Worm (Caenorhabditis elegans) whole organism, L4 larva: ENCODE data around the gene srh-241.
A peak's percentile ranks its signal among the peaks of the same experiment; 100 is the strongest.

Experiments used
- F26F4.8 ChIP-seq: fragments of 200-800 bp; sonication (Bioruptor generic); conservative IDR thresholded peaks from 2 replicates; pipeline ENCODE4 v1.3.6; 2022; ENCODE audit warnings: missing genetic modification characterization, missing compliant biosample characterization
- F37D6.2 ChIP-seq: sonication (generic microtip); optimal IDR thresholded peaks from 2 replicates; lab custom pipeline; 2016; ENCODE audit warnings: mild to moderate bottlenecking, missing genetic modification characterization, missing compliant biosample characterization
- F44E2.7 ChIP-seq: fragments of 200-800 bp; sonication (Bioruptor generic); IDR thresholded peaks from 2 replicates; pipeline ENCODE4 v2.1.2; 2022; ENCODE audit warnings: missing genetic modification characterization, missing compliant biosample characterization
- F49E8.2 ChIP-seq: sonication (generic microtip); optimal IDR thresholded peaks from 2 replicates; lab custom pipeline; 2016; ENCODE audit warnings: missing compliant biosample characterization, mild to moderate bottlenecking, missing genetic modification characterization, borderline replicate concordance
- R02D3.7 ChIP-seq: fragments of 150-350 bp; sonication (generic microtip); optimal IDR thresholded peaks from 3 replicates; lab custom pipeline; 2014; ENCODE audit warnings: missing biosample characterization, missing genetic modification characterization
- T20F7.1 ChIP-seq: fragments of 200-800 bp; sonication (Bioruptor generic); optimal IDR thresholded peaks from 2 replicates; lab custom pipeline; 2018; ENCODE audit warnings: mild to moderate bottlenecking, missing genetic modification characterization, missing compliant biosample characterization
- T26A8.4 ChIP-seq: fragments of 200-800 bp; sonication (Bioruptor generic); IDR thresholded peaks from 2 replicates; pipeline ENCODE4 v1.3.6; 2022; ENCODE audit warnings: missing genetic modification characterization, missing compliant biosample characterization
- ZK546.5 ChIP-seq, 2 experiments: sonication (generic microtip); optimal IDR thresholded peaks; 2 replicates each; lab custom pipeline; 2017; ENCODE audit warnings: missing biosample characterization in 2 of 2, missing genetic modification characterization in 2 of 2
- aha-1 ChIP-seq: fragments of 150-350 bp; peaks from one replicate; lab custom pipeline; 2014; ENCODE audit warnings: missing biosample characterization, missing genetic modification characterization
- ceh-20 ChIP-seq: fragments of 200-800 bp; sonication (Bioruptor generic); IDR thresholded peaks from 2 replicates; pipeline ENCODE4 v1.3.6; 2022; ENCODE audit warnings: missing genetic modification reagents, missing genetic modification characterization, missing compliant biosample characterization
- ceh-28 ChIP-seq: fragments of 150-350 bp; optimal IDR thresholded peaks from 2 replicates; lab custom pipeline; 2014; ENCODE audit warnings: missing biosample characterization, missing genetic modification reagents, missing genetic modification characterization
- ceh-44 ChIP-seq: fragments of 200-800 bp; sonication (Bioruptor generic); IDR thresholded peaks from 2 replicates; pipeline ENCODE4 v1.3.6; 2022; ENCODE audit warnings: missing genetic modification reagents, missing genetic modification characterization, missing compliant biosample characterization
- ceh-82 ChIP-seq: sonication (generic microtip); optimal IDR thresholded peaks from 2 replicates; lab custom pipeline; 2017; ENCODE audit warnings: missing biosample characterization, missing genetic modification characterization
- ces-1 ChIP-seq: fragments of 150-350 bp; sonication (generic microtip); optimal IDR thresholded peaks from 4 replicates; lab custom pipeline; 2014; ENCODE audit warnings: missing biosample characterization, missing genetic modification reagents, missing genetic modification characterization
- daf-8 ChIP-seq: fragments of 200-800 bp; sonication (Bioruptor generic); IDR thresholded peaks from 2 replicates; pipeline ENCODE4 v1.3.6; 2022; ENCODE audit warnings: missing genetic modification characterization, missing compliant biosample characterization
- dmd-6 ChIP-seq: fragments of 200-800 bp; sonication (Bioruptor generic); IDR thresholded peaks from 2 replicates; pipeline ENCODE4 v1.3.6; 2022; ENCODE audit warnings: missing genetic modification reagents, missing genetic modification characterization, missing compliant biosample characterization
- dpl-1 ChIP-seq: fragments of 150-350 bp; optimal IDR thresholded peaks from 2 replicates; lab custom pipeline; 2014; ENCODE audit warnings: missing biosample characterization, missing genetic modification reagents, missing genetic modification characterization
- dve-1 ChIP-seq: sonication (generic microtip); optimal IDR thresholded peaks from 2 replicates; lab custom pipeline; 2017; ENCODE audit warnings: antibody characterized with exemption, mild to moderate bottlenecking, missing genetic modification characterization, missing compliant biosample characterization; ENCODE audit not compliant: insufficient read depth
- fkh-10 ChIP-seq: fragments of 150-350 bp; optimal IDR thresholded peaks from 2 replicates; lab custom pipeline; 2014; ENCODE audit warnings: missing biosample characterization, missing genetic modification reagents, missing genetic modification characterization
- fos-1 ChIP-seq: fragments of 150-350 bp; optimal IDR thresholded peaks from 2 replicates; lab custom pipeline; 2014; ENCODE audit warnings: missing biosample characterization, missing genetic modification characterization
- jun-1 ChIP-seq: fragments of 150-350 bp; optimal IDR thresholded peaks from 2 replicates; lab custom pipeline; 2014; ENCODE audit warnings: missing biosample characterization, missing genetic modification reagents, missing genetic modification characterization
- lim-7 ChIP-seq: fragments of 200-800 bp; sonication (Bioruptor generic); IDR thresholded peaks from 2 replicates; pipeline ENCODE4 v1.3.6; 2022; ENCODE audit warnings: missing genetic modification characterization, missing compliant biosample characterization
- lsy-2 ChIP-seq, 2 experiments: fragments of 150-350 bp in 1 of 2; sonication (generic microtip) in 1 of 2; optimal IDR thresholded peaks; 2 replicates each; lab custom pipeline; 2014 to 2017; ENCODE audit warnings: missing biosample characterization in 2 of 2, missing genetic modification characterization in 2 of 2
- madf-5 ChIP-seq, 2 experiments: fragments of 200-800 bp; sonication (Bioruptor generic); IDR thresholded peaks; 2 replicates each; pipeline ENCODE4 v1.3.6; 2022; ENCODE audit warnings: missing compliant biosample characterization in 2 of 2, missing genetic modification characterization in 2 of 2
- mep-1 ChIP-seq: fragments of 150-350 bp; sonication (generic microtip); optimal IDR thresholded peaks from 3 replicates; lab custom pipeline; 2014; ENCODE audit warnings: missing biosample characterization, missing genetic modification characterization
- mes-2 ChIP-seq: sonication (generic microtip); optimal IDR thresholded peaks from 2 replicates; lab custom pipeline; 2016; ENCODE audit warnings: missing genotype, mild to moderate bottlenecking, missing genetic modification characterization, missing compliant biosample characterization; ENCODE audit not compliant: poor library complexity, severe bottlenecking
- mxl-2 ChIP-seq: fragments of 200-800 bp; sonication (Bioruptor generic); conservative IDR thresholded peaks from 2 replicates; pipeline ENCODE4 v1.3.6; 2022; ENCODE audit warnings: missing genetic modification reagents, missing genetic modification characterization, missing compliant biosample characterization
- mxl-3 ChIP-seq: fragments of 200-800 bp; sonication (Bioruptor generic); optimal IDR thresholded peaks from 2 replicates; lab custom pipeline; 2018; ENCODE audit warnings: mild to moderate bottlenecking, missing genetic modification characterization, missing compliant biosample characterization
- nhr-10 ChIP-seq: fragments of 150-350 bp; optimal IDR thresholded peaks from 2 replicates; lab custom pipeline; 2014; ENCODE audit warnings: missing biosample characterization, missing genetic modification characterization
- nhr-11 ChIP-seq: fragments of 150-350 bp; optimal IDR thresholded peaks from 2 replicates; lab custom pipeline; 2014; ENCODE audit warnings: missing biosample characterization, missing genetic modification characterization
- nhr-41 ChIP-seq: fragments of 200-800 bp; sonication (Bioruptor generic); IDR thresholded peaks from 2 replicates; pipeline ENCODE4 v1.3.6; 2022; ENCODE audit warnings: missing genetic modification reagents, missing genetic modification characterization, missing compliant biosample characterization
- nhr-42 ChIP-seq: fragments of 200-800 bp; sonication (Bioruptor generic); IDR thresholded peaks from 2 replicates; pipeline ENCODE4 v1.3.6; 2022; ENCODE audit warnings: missing genetic modification characterization, missing compliant biosample characterization
- nhr-48 ChIP-seq: sonication (generic microtip); optimal IDR thresholded peaks from 2 replicates; lab custom pipeline; 2016; ENCODE audit warnings: mild to moderate bottlenecking, missing genetic modification characterization, missing compliant biosample characterization
- php-3 ChIP-seq: fragments of 200-800 bp; sonication (Bioruptor generic); IDR thresholded peaks from 2 replicates; pipeline ENCODE4 v1.3.6; 2022; ENCODE audit warnings: missing genetic modification reagents, missing genetic modification characterization, missing compliant biosample characterization
- pqm-1 ChIP-seq: sonication (generic microtip); optimal IDR thresholded peaks from 2 replicates; lab custom pipeline; 2017; ENCODE audit warnings: missing biosample characterization, missing genetic modification characterization
- rbr-2 ChIP-seq: sonication (generic microtip); optimal IDR thresholded peaks from 2 replicates; lab custom pipeline; 2016; ENCODE audit warnings: missing genotype, missing genetic modification characterization, missing compliant biosample characterization
- saeg-2 ChIP-seq: fragments of 200-800 bp; sonication (Bioruptor generic); IDR thresholded peaks from 2 replicates; pipeline ENCODE4 v1.3.6; 2022; ENCODE audit warnings: missing genetic modification reagents, missing genetic modification characterization, missing compliant biosample characterization
- sdz-12 ChIP-seq: fragments of 200-800 bp; sonication (Bioruptor generic); optimal IDR thresholded peaks from 2 replicates; lab custom pipeline; 2018; ENCODE audit warnings: mild to moderate bottlenecking, missing genetic modification characterization, missing compliant biosample characterization
- set-16 ChIP-seq: fragments of 200-800 bp; sonication (Bioruptor generic); IDR thresholded peaks from 2 replicates; pipeline ENCODE4 v1.3.6; 2022; ENCODE audit warnings: missing genetic modification reagents, missing genetic modification characterization, missing compliant biosample characterization
- skn-1 ChIP-seq: fragments of 150-350 bp; optimal IDR thresholded peaks from 2 replicates; lab custom pipeline; 2014; ENCODE audit warnings: missing biosample characterization, missing genetic modification characterization
- spr-3 ChIP-seq: fragments of 200-800 bp; sonication (Bioruptor generic); optimal IDR thresholded peaks from 2 replicates; lab custom pipeline; 2018; ENCODE audit warnings: mild to moderate bottlenecking, missing genetic modification characterization, missing compliant biosample characterization
- unc-130 ChIP-seq: sonication (generic microtip); optimal IDR thresholded peaks from 2 replicates; lab custom pipeline; 2016; ENCODE audit warnings: missing genetic modification reagents, missing genetic modification characterization, missing compliant biosample characterization
- unc-62 ChIP-seq, 3 experiments: fragments of 150-350 bp in 1 of 3; sonication (generic microtip); optimal IDR thresholded peaks in 2 of 3; peaks in 1 of 3; 1 replicate in 1 of 3; 2 replicates in 2 of 3; lab custom pipeline; 2014 to 2017; ENCODE audit warnings: missing biosample characterization in 3 of 3, missing genetic modification characterization in 3 of 3, missing genetic modification reagents in 3 of 3, missing genotype in 1 of 3
- vab-7 ChIP-seq: fragments of 200-800 bp; sonication (Bioruptor generic); IDR thresholded peaks from 2 replicates; pipeline ENCODE4 v1.3.6; 2022; ENCODE audit warnings: missing genetic modification reagents, missing genetic modification characterization, missing compliant biosample characterization
- zip-2 ChIP-seq: fragments of 150-350 bp; optimal IDR thresholded peaks from 2 replicates; lab custom pipeline; 2014; ENCODE audit warnings: missing biosample characterization, missing genetic modification characterization
- ztf-11 ChIP-seq: fragments of 150-350 bp; optimal IDR thresholded peaks from 2 replicates; lab custom pipeline; 2014; ENCODE audit warnings: missing biosample characterization, missing genetic modification characterization

srh-241 gene

ce11 chrV:2864899-2865298 lies 4.5 kb downstream of the srh-241 start, which contains the start of gene srh-240:
srh-240 (plus strand) TSS chrV:2865199.
- no peak for TF ChIP-seq spr-3 (GFP tag; lab: Kevin White, UChicago)
- no peak for TF ChIP-seq zip-2
- no peak for TF ChIP-seq madf-5 (GFP tag; IDR thresholded peaks at IDR 0.05; lab: Robert Waterston, UW)
- TF ChIP-seq F49E8.2 (tag; lab: Kevin White, UChicago): no peak
- no peak for TF ChIP-seq pqm-1 (tag; lab: Kevin White, UChicago)

ce11 chrV:2863033-2863432 lies 6.4 kb downstream of the srh-241 start, which contains the start of gene srh-272:
srh-272 (plus strand) TSS chrV:2863333.
- TF ChIP-seq sdz-12 (GFP tag; lab: Kevin White, UChicago) (no peak), ceh-82 (no peak), php-3 (no peak), nhr-48 (tag; lab: Kevin White, UChicago) (no peak), jun-1 (tag; lab: Kevin White, UChicago) (no peak), dpl-1 (no peak), F44E2.7 (no peak), lsy-2 (tag; optimal IDR thresholded peaks at IDR 0.05; lab: Kevin White, UChicago) (no peak), mep-1 (tag; lab: Kevin White, UChicago) (no peak), mes-2 (tag; lab: Kevin White, UChicago) (no peak), ceh-28 (tag; lab: Kevin White, UChicago) (no peak), mxl-3 (GFP tag; lab: Kevin White, UChicago) (no peak), ztf-11 (tag; lab: Kevin White, UChicago) (no peak), R02D3.7 (tag; lab: Kevin White, UChicago) (no peak), vab-7 (GFP tag; lab: Robert Waterston, UW) (no peak), nhr-10 (no peak), mxl-2 (GFP tag; lab: Robert Waterston, UW) (no peak), unc-130 (GFP tag; lab: Kevin White, UChicago) (no peak), F37D6.2 (no peak), ZK546.5 (tag; optimal IDR thresholded peaks at IDR 0.05; lab: Kevin White, UChicago) (no peak)
- TF ChIP-seq, all 104 proteins: peak for 0

DNA sequence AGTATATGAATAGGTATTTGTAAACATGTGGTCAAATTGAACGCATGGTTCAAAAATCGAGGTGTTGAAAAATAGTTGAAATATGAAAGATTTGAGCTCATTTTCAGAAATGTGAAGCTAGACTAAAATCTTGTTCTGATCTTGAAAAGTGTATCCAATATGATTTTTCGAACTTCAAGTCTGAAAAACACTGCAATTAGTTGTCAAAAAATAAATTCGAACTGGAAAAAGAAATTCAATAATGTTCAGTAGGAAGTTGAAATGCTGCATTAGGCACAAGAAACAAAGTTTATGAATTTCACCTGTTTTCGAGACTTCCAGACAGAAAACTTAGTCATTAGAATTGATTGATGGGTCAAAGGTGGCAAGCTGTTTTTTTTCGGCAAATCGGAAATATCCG lies 7.9 kb downstream of the srh-241 start, which contains the start of gene srh-270:
TSS of gene srh-270 (minus strand) at position 101 of the 400 bp plus-strand sequence.
- TF ChIP-seq skn-1 (tag; lab: Kevin White, UChicago) (no peak), aha-1 (tag; lab: Kevin White, UChicago) (peak; percentile 2), unc-62 (GFP tag; optimal IDR thresholded peaks at IDR 0.05 in 1 of 2; lab: Kevin White, UChicago) (peak in 1 of 2 experiments; percentile 17), unc-62 (tag; optimal IDR thresholded peaks at IDR 0.05; lab: Kevin White, UChicago) (no peak)

ce11 chrV:2859738-2860137 lies 9.7 kb downstream of the srh-241 start, which contains the start of gene srj-54:
srj-54 (minus strand) TSS chrV:2859838.
- TF ChIP-seq ces-1: no peak
- TF ChIP-seq F44E2.7: no peak
- TF ChIP-seq sdz-12 (GFP tag; lab: Kevin White, UChicago): no peak
- peak in 1 of 2 experiments; percentile 74 for TF ChIP-seq unc-62 (GFP tag; optimal IDR thresholded peaks at IDR 0.05 in 1 of 2; lab: Kevin White, UChicago)
- TF ChIP-seq unc-62 (tag; optimal IDR thresholded peaks at IDR 0.05; lab: Kevin White, UChicago): no peak
- no peak for TF ChIP-seq T20F7.1 (GFP tag; lab: Kevin White, UChicago)
- TF ChIP-seq set-16 (GFP tag; lab: Robert Waterston, UW): no peak

- TF ChIP-seq dmd-6 (GFP tag; lab: Robert Waterston, UW) (no peak), rbr-2 (tag; lab: Kevin White, UChicago) (no peak), nhr-41 (GFP tag; lab: Robert Waterston, UW) (no peak), F26F4.8 (GFP tag; lab: Robert Waterston, UW) (no peak), F49E8.2 (tag; lab: Kevin White, UChicago) (no peak), nhr-11 (tag; lab: Kevin White, UChicago) (no peak), fkh-10 (no peak), ceh-20 (GFP tag; lab: Robert Waterston, UW) (no peak), saeg-2 (GFP tag; lab: Robert Waterston, UW) (no peak), nhr-42 (GFP tag; lab: Robert Waterston, UW) (no peak), daf-8 (GFP tag; lab: Robert Waterston, UW) (no peak), dve-1 (no peak), T26A8.4 (no peak), fos-1 (no peak), lim-7 (GFP tag; lab: Robert Waterston, UW) (no peak), ceh-44 (GFP tag; lab: Robert Waterston, UW) (no peak)
Measured at ce11 chrV:2857842-2858241, 11.6 kb downstream of the srh-241 start, which contains the start of gene srj-55. srj-55 (minus strand) TSS chrV:2857942.
